Worm (Caenorhabditis elegans): ENCODE measurements around the gene tsg-101.

Gene tsg-101

DNA sequence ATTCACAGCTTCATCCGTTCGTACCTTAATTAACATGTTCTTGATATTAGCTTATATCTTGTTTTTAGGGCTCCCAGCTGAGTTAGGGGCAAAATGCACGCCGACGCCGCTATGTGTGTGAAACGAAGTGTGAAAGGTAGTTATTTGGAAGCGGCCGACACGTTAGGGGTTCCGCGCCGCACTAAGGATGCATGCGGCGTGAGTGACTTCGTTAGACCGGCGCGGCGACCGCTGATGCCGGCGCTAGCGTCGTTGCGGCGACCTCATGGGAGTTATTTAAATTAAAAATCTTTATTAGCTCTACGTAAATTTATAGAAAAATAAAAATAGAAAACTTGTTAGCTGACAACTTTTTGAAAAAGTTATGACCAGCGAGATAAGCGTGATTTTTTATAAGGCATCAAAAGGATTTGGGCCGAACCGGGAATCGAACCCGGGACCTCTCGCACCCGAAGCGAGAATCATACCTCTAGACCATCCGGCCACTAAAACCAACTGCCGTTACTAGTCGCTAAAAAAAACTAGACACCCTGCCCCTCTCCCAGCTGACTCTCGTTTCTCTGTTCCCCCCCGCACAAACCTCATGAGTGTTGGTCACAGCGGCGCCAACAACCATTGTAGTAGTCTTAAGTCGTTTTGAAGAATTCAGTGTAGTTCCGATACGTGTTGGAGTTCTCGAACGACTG, 37.6 kb upstream of the tsg-101 start:
- TF ChIP-seq efl-1 (optimal IDR thresholded peaks at IDR 0.05) (peak; percentile 24 to 46), efl-1 (GFP tag; optimal IDR thresholded peaks at IDR 0.05 in 1 of 2) (peak; percentile 45 to 93), egl-13 (tag; optimal IDR thresholded peaks at IDR 0.05) (peak; percentile 26), pag-3 (tag; optimal IDR thresholded peaks at IDR 0.05; ENCODE audit: borderline replicate concordance, insufficient read depth) (no peak), nhr-47 (tag; optimal IDR thresholded peaks at IDR 0.05) (peak; percentile 77), nhr-77 (tag; optimal IDR thresholded peaks at IDR 0.05) (peak; percentile 15), mep-1 (tag; optimal IDR thresholded peaks at IDR 0.05) (peak; percentile 47), nhr-76 (tag; optimal IDR thresholded peaks at IDR 0.05) (no peak), ceh-82 (tag; optimal IDR thresholded peaks at IDR 0.05) (peak; percentile 20 to 63 (median 38)), nhr-71 (tag; optimal IDR thresholded peaks at IDR 0.05) (peak; percentile 72), lin-39 (tag; optimal IDR thresholded peaks at IDR 0.05) (no peak), skn-1 (tag; optimal IDR thresholded peaks at IDR 0.05) (peak; percentile 36), rnt-1 (tag; optimal IDR thresholded peaks at IDR 0.05) (peak; percentile 69), lin-14 (GFP tag; optimal IDR thresholded peaks at IDR 0.05) (peak; percentile 55), xbp-1 (tag; optimal IDR thresholded peaks at IDR 0.05) (peak; percentile 52), fos-1 (tag; optimal IDR thresholded peaks at IDR 0.05) (peak; percentile 51), fkh-8 (tag; optimal IDR thresholded peaks at IDR 0.05) (peak; percentile 36), lin-35 (GFP tag; optimal IDR thresholded peaks at IDR 0.05) (peak; percentile 51 to 56), tbx-2 (tag; optimal IDR thresholded peaks at IDR 0.05) (peak; percentile 18), nhr-19 (GFP tag; conservative IDR thresholded peaks at IDR 0.05) (peak; percentile 61), dsc-1 (tag; optimal IDR thresholded peaks at IDR 0.05) (peak; percentile 62), ztf-11 (tag; optimal IDR thresholded peaks at IDR 0.05) (peak in 1 of 2 experiments; percentile 20), unc-62 (GFP tag; optimal IDR thresholded peaks at IDR 0.05) (no peak), sox-4 (tag; optimal IDR thresholded peaks at IDR 0.05) (peak; percentile 13), nhr-90 (tag; optimal IDR thresholded peaks at IDR 0.05; ENCODE audit: poor library complexity) (peak; percentile 70), egl-27 (tag; optimal IDR thresholded peaks at IDR 0.05) (no peak), dpl-1 (GFP tag; optimal IDR thresholded peaks at IDR 0.05) (peak; percentile 20 to 33 (median 27)), mdl-1 (tag; optimal IDR thresholded peaks at IDR 0.05) (peak in 1 of 2 experiments; percentile 48), elt-2 (tag; optimal IDR thresholded peaks at IDR 0.05) (peak; percentile 32), nhr-85 (tag) (peak; percentile 41), pax-3 (tag; optimal IDR thresholded peaks at IDR 0.05) (peak; percentile 27), snpc-4 (tag; optimal IDR thresholded peaks at IDR 0.05) (peak; percentile 42), sup-37 (GFP tag; optimal IDR thresholded peaks at IDR 0.05) (no peak), swsn-7 (tag; optimal IDR thresholded peaks at IDR 0.05) (peak; percentile 58), lsy-2 (tag; optimal IDR thresholded peaks at IDR 0.05) (peak; percentile 34 to 71), C16A3.4 (tag; optimal IDR thresholded peaks at IDR 0.05) (peak; percentile 64), snu-23 (GFP tag; optimal IDR thresholded peaks at IDR 0.05) (peak; percentile 73), ces-1 (GFP tag; optimal IDR thresholded peaks at IDR 0.05) (no peak), C04F5.9 (tag; optimal IDR thresholded peaks at IDR 0.05) (no peak), unc-130 (tag; optimal IDR thresholded peaks at IDR 0.05) (peak; percentile 67), nhr-20 (tag; optimal IDR thresholded peaks at IDR 0.05) (peak; percentile 53), jun-1 (tag; optimal IDR thresholded peaks at IDR 0.05) (peak; percentile 57), fkh-10 (GFP tag; optimal IDR thresholded peaks at IDR 0.05) (peak; percentile 16), C34B4.2 (tag; optimal IDR thresholded peaks at IDR 0.05) (no peak), unc-98 (GFP tag; IDR thresholded peaks at IDR 0.05) (no peak), unc-86 (tag; optimal IDR thresholded peaks at IDR 0.05) (peak; percentile 39), sptf-1 (tag; optimal IDR thresholded peaks at IDR 0.05) (no peak)
